Worm (Caenorhabditis elegans) whole organism, midembryonic: Measurements from ENCODE around the gene zen-4.

Experiments
- flt-1 ChIP-seq: fragments of 200-800 bp; sonication (Bioruptor generic); IDR thresholded peaks from 2 replicates; pipeline ENCODE4 v1.3.6; 2022; ENCODE audit warnings: missing genetic modification characterization, missing compliant biosample characterization
- med-1 ChIP-seq: sonication (generic microtip); optimal IDR thresholded peaks from 2 replicates; lab custom pipeline; 2017; ENCODE audit warnings: missing genetic modification characterization, mild to moderate bottlenecking, missing compliant biosample characterization, antibody characterized with exemption, missing genetic modification reagents; ENCODE audit not compliant: insufficient read depth
- ztf-23 ChIP-seq: fragments of 200-800 bp; sonication (Bioruptor generic); IDR thresholded peaks from 2 replicates; pipeline ENCODE4 v1.3.6; 2022; ENCODE audit warnings: missing genetic modification reagents, missing genetic modification characterization, missing compliant biosample characterization

- TF ChIP-seq med-1 (GFP tag; lab: Kevin White, UChicago) (no peak), flt-1 (GFP tag; lab: Robert Waterston, UW) (no peak), ztf-23 (no peak)
Measured at ce11 chrIV:6086479-6086878, 31.5 kb upstream of the zen-4 start.
